Worm (Caenorhabditis elegans) whole organism, mixed stage, embryonic: ENCODE results near the gene Y57G11C.33.

Source experiments
- blmp-1 ChIP-seq: fragments of 150-350 bp; optimal IDR thresholded peaks from 2 replicates; lab custom pipeline; 2014; ENCODE audit warnings: missing biosample characterization, missing genetic modification characterization
- elt-1 ChIP-seq: sonication (generic microtip); optimal IDR thresholded peaks from 2 replicates; lab custom pipeline; 2017; ENCODE audit warnings: missing genetic modification characterization, mild to moderate bottlenecking, missing compliant biosample characterization, antibody characterized with exemption, moderate library complexity, borderline replicate concordance; ENCODE audit not compliant: insufficient read depth
- elt-3 ChIP-seq: fragments of 150-350 bp; optimal IDR thresholded peaks from 2 replicates; lab custom pipeline; 2014; ENCODE audit warnings: missing biosample characterization, missing genetic modification characterization
- lin-13 ChIP-seq: fragments of 150-350 bp; optimal IDR thresholded peaks from 2 replicates; lab custom pipeline; 2014; ENCODE audit warnings: missing biosample characterization, missing genetic modification characterization
- mep-1 ChIP-seq: fragments of 150-350 bp; optimal IDR thresholded peaks from 2 replicates; lab custom pipeline; 2017; ENCODE audit warnings: missing biosample characterization, missing genetic modification reagents, missing genetic modification characterization, inconsistent platforms
- sptf-1 ChIP-seq: sonication (generic microtip); optimal IDR thresholded peaks from 2 replicates; lab custom pipeline; 2017; ENCODE audit warnings: mild to moderate bottlenecking, missing genetic modification characterization, moderate library complexity, missing compliant biosample characterization

- TF ChIP-seq elt-3 (no peak), elt-1 (tag; lab: Kevin White, UChicago) (no peak), sptf-1 (tag; lab: Kevin White, UChicago) (no peak), mep-1 (tag; lab: Kevin White, UChicago) (no peak), lin-13 (no peak), blmp-1 (tag; lab: Kevin White, UChicago) (no peak)
These were observed 3.8 kb upstream of the Y57G11C.33 start, which contains the start of gene talp-3 for ce11 chrIV:14653066-14653465.
